Worm (Caenorhabditis elegans) whole organism, mixed stage, embryonic: ENCODE measurements around the gene K02E11.7.
"Not testable (repeated sequence)": the region's sequence is repeated elsewhere in the genome, so short reads cannot be mapped to it uniquely, and the experiment has no call there.

ENCODE experiments used
- M03D4.4 ChIP-seq: sonication (generic microtip); optimal IDR thresholded peaks from 2 replicates; lab custom pipeline; 2017; ENCODE audit warnings: mild to moderate bottlenecking, missing genetic modification characterization, missing compliant biosample characterization
- blmp-1 ChIP-seq: fragments of 150-350 bp; optimal IDR thresholded peaks from 2 replicates; lab custom pipeline; 2014; ENCODE audit warnings: missing biosample characterization, missing genetic modification characterization
- ceh-39 ChIP-seq: fragments of 150-350 bp; optimal IDR thresholded peaks from 2 replicates; lab custom pipeline; 2014; ENCODE audit warnings: missing biosample characterization, missing genetic modification characterization
- ceh-83 ChIP-seq: fragments of 200-800 bp; sonication (Bioruptor generic); optimal IDR thresholded peaks from 2 replicates; lab custom pipeline; 2018; ENCODE audit warnings: mild to moderate bottlenecking, missing genetic modification characterization, missing compliant biosample characterization
- ces-1 ChIP-seq: fragments of 150-350 bp; optimal IDR thresholded peaks from 2 replicates; lab custom pipeline; 2014; ENCODE audit warnings: missing biosample characterization, missing genetic modification reagents, missing genetic modification characterization
- cnd-1 ChIP-seq: fragments of 200-800 bp; sonication (Bioruptor generic); optimal IDR thresholded peaks from 2 replicates; lab custom pipeline; 2018; ENCODE audit warnings: mild to moderate bottlenecking, missing genetic modification characterization, missing compliant biosample characterization
- drap-1 ChIP-seq: fragments of 200-800 bp; sonication (Bioruptor generic); optimal IDR thresholded peaks from 3 replicates; lab custom pipeline; 2018; ENCODE audit warnings: mild to moderate bottlenecking, missing genetic modification characterization, missing compliant biosample characterization
- elt-1 ChIP-seq: sonication (generic microtip); optimal IDR thresholded peaks from 2 replicates; lab custom pipeline; 2017; ENCODE audit warnings: missing genetic modification characterization, mild to moderate bottlenecking, missing compliant biosample characterization, antibody characterized with exemption, moderate library complexity, borderline replicate concordance; ENCODE audit not compliant: insufficient read depth
- elt-3 ChIP-seq: fragments of 150-350 bp; optimal IDR thresholded peaks from 2 replicates; lab custom pipeline; 2014; ENCODE audit warnings: missing biosample characterization, missing genetic modification characterization
- flh-1 ChIP-seq: fragments of 200-800 bp; sonication (Bioruptor generic); optimal IDR thresholded peaks from 2 replicates; lab custom pipeline; 2018; ENCODE audit warnings: mild to moderate bottlenecking, missing genetic modification characterization, moderate library complexity, missing compliant biosample characterization
- ham-2 ChIP-seq: fragments of 200-800 bp; sonication (Bioruptor generic); optimal IDR thresholded peaks from 2 replicates; lab custom pipeline; 2018; ENCODE audit warnings: mild to moderate bottlenecking, missing genetic modification characterization, missing compliant biosample characterization
- lin-32 ChIP-seq: fragments of 200-800 bp; sonication (Bioruptor generic); optimal IDR thresholded peaks from 2 replicates; lab custom pipeline; 2018; ENCODE audit warnings: mild to moderate bottlenecking, missing genetic modification characterization, missing compliant biosample characterization
- lsy-2 ChIP-seq: fragments of 150-350 bp; optimal IDR thresholded peaks from 2 replicates; lab custom pipeline; 2014; ENCODE audit warnings: missing biosample characterization, missing genetic modification characterization
- mab-5 ChIP-seq: fragments of 150-350 bp; optimal IDR thresholded peaks from 2 replicates; lab custom pipeline; 2014; ENCODE audit warnings: missing biosample characterization, missing genetic modification characterization
- mep-1 ChIP-seq: fragments of 150-350 bp; optimal IDR thresholded peaks from 2 replicates; lab custom pipeline; 2017; ENCODE audit warnings: missing biosample characterization, missing genetic modification reagents, missing genetic modification characterization, inconsistent platforms
- mls-2 ChIP-seq: sonication (generic microtip); optimal IDR thresholded peaks from 2 replicates; lab custom pipeline; 2016; ENCODE audit warnings: mild to moderate bottlenecking, missing genetic modification characterization, moderate library complexity, missing compliant biosample characterization
- nhr-12 ChIP-seq: fragments of 150-350 bp; optimal IDR thresholded peaks from 2 replicates; lab custom pipeline; 2014; ENCODE audit warnings: missing biosample characterization, missing genetic modification characterization
- nhr-28 ChIP-seq: fragments of 150-350 bp; optimal IDR thresholded peaks from 2 replicates; lab custom pipeline; 2014; ENCODE audit warnings: missing biosample characterization, missing genetic modification characterization
- nhr-76 ChIP-seq: sonication (generic microtip); optimal IDR thresholded peaks from 2 replicates; lab custom pipeline; 2017; ENCODE audit warnings: missing biosample characterization, missing genetic modification characterization
- sem-2 ChIP-seq: fragments of 200-800 bp; sonication (Bioruptor generic); optimal IDR thresholded peaks from 2 replicates; lab custom pipeline; 2018; ENCODE audit warnings: mild to moderate bottlenecking, missing genetic modification characterization, missing compliant biosample characterization
- snpc-4 ChIP-seq: fragments of 150-350 bp; optimal IDR thresholded peaks from 2 replicates; lab custom pipeline; 2014; ENCODE audit warnings: missing biosample characterization, missing genetic modification characterization
- sptf-1 ChIP-seq: sonication (generic microtip); optimal IDR thresholded peaks from 2 replicates; lab custom pipeline; 2017; ENCODE audit warnings: mild to moderate bottlenecking, missing genetic modification characterization, moderate library complexity, missing compliant biosample characterization
- tbx-8 ChIP-seq: fragments of 200-800 bp; sonication (Bioruptor generic); optimal IDR thresholded peaks from 2 replicates; lab custom pipeline; 2018; ENCODE audit warnings: mild to moderate bottlenecking, missing genetic modification characterization, moderate library complexity, missing compliant biosample characterization
- unc-120 ChIP-seq: sonication (generic microtip); optimal IDR thresholded peaks from 2 replicates; lab custom pipeline; 2017; ENCODE audit warnings: missing genetic modification characterization, missing compliant biosample characterization; ENCODE audit not compliant: poor library complexity, severe bottlenecking
- unc-39 ChIP-seq: fragments of 150-350 bp; optimal IDR thresholded peaks from 2 replicates; lab custom pipeline; 2014; ENCODE audit warnings: missing biosample characterization, missing genetic modification characterization
- unc-62 ChIP-seq: fragments of 150-350 bp; optimal IDR thresholded peaks from 2 replicates; lab custom pipeline; 2014; ENCODE audit warnings: missing biosample characterization, missing genetic modification reagents, missing genetic modification characterization
- zip-8 ChIP-seq: fragments of 150-350 bp; optimal IDR thresholded peaks from 2 replicates; lab custom pipeline; 2014; ENCODE audit warnings: missing biosample characterization, missing genetic modification characterization

Gene K02E11.7

DNA sequence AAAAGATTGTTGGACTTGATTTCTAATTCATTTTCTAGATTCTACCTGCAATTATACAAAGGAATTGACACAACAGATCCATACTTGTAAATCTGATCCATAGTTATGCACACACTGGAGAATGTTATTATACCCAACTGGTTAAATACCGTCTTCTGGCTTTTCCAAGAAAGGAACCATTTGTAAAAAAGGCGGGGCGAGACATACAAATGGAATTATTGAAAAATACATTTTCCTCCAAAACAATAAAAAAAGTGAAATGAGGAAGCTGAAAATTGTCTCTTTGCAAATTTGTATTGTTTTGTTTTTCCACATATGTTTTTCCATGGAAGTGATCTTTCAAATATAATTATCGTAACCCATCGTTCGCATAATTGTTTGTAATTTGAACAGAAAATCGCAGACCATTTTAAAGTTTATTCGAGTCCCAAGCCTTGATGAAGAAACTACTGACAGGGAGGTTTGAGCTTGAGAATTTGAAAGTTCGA lies 28.1 kb upstream of the K02E11.7 start, which contains the start of the genes srt-74 and F40G12.9:
TSS of gene srt-74 (minus strand) at position 101 of the 488 bp plus-strand sequence.
TSS of gene F40G12.9 (plus strand) at position 438 of the 488 bp plus-strand sequence.
- TF ChIP-seq unc-62 (GFP tag; lab: Kevin White, UChicago) (no peak), nhr-12 (tag; lab: Kevin White, UChicago) (no peak), sem-2 (GFP tag; lab: Kevin White, UChicago) (no peak), elt-1 (tag; lab: Kevin White, UChicago) (no peak), unc-39 (tag; lab: Kevin White, UChicago) (no peak), lsy-2 (tag; lab: Kevin White, UChicago) (no peak), unc-120 (tag; lab: Kevin White, UChicago) (no peak), nhr-76 (tag; lab: Kevin White, UChicago) (no peak), elt-3 (tag; lab: Kevin White, UChicago) (no peak), ceh-83 (GFP tag; lab: Kevin White, UChicago) (no peak)
- TF ChIP-seq, all 35 proteins: peak for 0

DNA sequence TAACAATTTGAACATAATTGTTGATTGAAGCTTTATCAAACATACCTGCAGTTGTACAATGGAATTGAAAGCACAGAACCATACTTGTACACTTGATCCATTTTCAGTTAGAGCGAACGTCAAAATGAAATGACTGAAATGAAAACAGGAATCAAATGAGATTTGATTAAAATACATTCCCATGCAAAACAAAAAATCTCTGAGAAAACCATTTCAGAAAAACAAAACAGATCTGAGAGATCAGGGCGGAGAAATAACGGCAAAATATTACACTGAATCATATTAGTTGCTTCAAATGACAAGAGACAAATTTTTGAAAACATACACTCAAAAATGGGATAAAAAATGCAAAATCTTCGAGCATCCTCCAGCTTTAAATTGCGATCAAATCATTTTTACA lies 25.7 kb upstream of the K02E11.7 start, which contains the start of gene srt-33:
TSS of gene srt-33 (minus strand) at position 101 of the 400 bp plus-strand sequence.
- TF ChIP-seq snpc-4, result no peak
- no peak for TF ChIP-seq cnd-1 (tag; lab: Kevin White, UChicago)
- no peak for TF ChIP-seq mab-5 (tag; lab: Kevin White, UChicago)
- TF ChIP-seq ceh-39 (tag; lab: Kevin White, UChicago), result no peak
- no peak for TF ChIP-seq sem-2 (GFP tag; lab: Kevin White, UChicago)
- no peak for TF ChIP-seq sptf-1 (tag; lab: Kevin White, UChicago)
- no peak for TF ChIP-seq unc-62 (GFP tag; lab: Kevin White, UChicago)
- TF ChIP-seq blmp-1 (tag; lab: Kevin White, UChicago), result no peak
- no peak for TF ChIP-seq nhr-12 (tag; lab: Kevin White, UChicago)
- no peak for TF ChIP-seq tbx-8 (GFP tag; lab: Kevin White, UChicago)
- TF ChIP-seq nhr-28 (tag; lab: Kevin White, UChicago), result no peak
- no peak for TF ChIP-seq ces-1 (GFP tag; lab: Kevin White, UChicago)
- no peak for TF ChIP-seq nhr-76 (tag; lab: Kevin White, UChicago)
- TF ChIP-seq, all 35 proteins: peak for 0

DNA sequence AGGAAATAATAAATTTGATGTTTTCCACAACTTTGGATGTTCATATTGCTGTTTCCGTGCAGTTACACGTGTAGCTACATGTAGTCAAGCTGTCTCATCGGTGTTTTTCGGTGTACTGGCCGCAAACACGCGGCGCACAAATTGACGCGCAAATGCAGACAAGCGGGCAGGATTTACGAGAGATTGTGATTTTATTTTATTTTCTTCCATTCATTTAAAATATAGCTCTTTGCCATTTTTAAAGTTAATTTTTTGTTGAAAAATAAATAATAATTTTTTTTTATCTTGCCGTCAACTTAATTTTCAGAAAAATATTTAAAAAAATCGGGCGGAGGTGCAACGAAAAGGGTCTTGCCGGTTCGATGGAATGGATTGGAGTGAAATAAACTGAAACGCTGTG lies 20.1 kb upstream of the K02E11.7 start, which contains the start of gene F40G12.7:
TSS of gene F40G12.7 (plus strand) at position 301 of the 400 bp plus-strand sequence.
- TF ChIP-seq lin-32, unc-62, ceh-83 (GFP tag; lab: Kevin White, UChicago): not testable (repeated sequence)

DNA sequence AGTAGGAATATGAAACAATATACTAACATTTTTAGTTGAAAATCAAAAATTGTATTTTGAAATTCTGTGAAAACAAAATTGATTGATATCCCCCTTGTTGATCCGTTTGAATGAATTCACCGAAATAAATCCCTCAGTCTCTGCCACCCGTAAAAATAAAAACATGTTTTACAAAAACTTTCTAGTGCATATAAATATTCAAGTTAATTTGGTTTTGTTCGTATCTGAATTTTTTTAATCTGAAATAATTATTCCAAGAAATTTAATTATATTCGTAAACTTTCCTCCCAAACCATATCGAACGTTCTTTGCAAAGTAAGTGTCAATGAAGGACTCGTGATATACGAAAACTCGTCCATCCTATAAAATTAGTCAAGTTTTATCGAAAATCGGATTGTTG lies 18.9 kb upstream of the K02E11.7 start, which contains the start of gene F40G12.6:
TSS of gene F40G12.6 (minus strand) at position 101 of the 400 bp plus-strand sequence.
- no peak for TF ChIP-seq ham-2 (GFP tag; lab: Kevin White, UChicago)
- TF ChIP-seq zip-8 (tag; lab: Kevin White, UChicago), result no peak

DNA sequence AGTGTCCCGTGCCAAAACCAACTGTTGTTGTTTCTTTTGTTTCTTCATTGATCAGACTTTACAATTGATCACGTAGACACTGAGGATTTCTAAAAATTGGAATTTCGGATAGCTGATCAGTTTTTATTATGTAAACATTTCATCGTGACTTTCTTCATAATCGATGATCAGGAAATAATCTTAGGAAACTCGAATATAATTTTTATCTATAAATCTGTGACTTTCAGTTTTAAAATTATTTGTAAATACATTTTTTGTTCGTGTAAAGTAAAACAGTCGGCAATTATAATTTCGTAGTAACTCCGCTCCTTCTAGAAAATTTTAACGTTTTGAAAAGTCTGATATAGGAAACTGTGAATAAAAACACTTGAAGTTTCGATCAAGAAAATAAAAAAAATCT lies 16.6 kb upstream of the K02E11.7 start, which contains the start of gene F40G12.5:
TSS of gene F40G12.5 (minus strand) at position 101 of the 400 bp plus-strand sequence.
- no peak for TF ChIP-seq unc-120 (tag; lab: Kevin White, UChicago)

DNA sequence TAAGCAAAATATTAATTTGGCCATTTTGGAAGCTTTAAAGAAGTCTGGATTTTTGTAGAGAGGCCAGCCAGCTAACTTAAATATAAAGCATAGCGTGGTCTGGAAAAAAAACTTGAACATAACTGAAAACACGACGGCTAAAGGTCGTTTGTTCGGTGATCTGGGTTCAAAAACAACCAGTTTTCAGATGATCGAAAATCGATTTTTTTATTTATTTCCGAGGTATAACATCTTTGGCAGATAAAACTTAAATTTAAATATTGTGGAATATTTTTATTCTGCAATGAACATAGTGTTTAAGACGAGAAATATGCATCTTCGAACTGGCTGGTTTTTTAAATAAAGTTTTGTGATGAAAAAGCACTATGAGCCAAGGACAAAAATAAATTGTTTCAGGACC lies 14.5 kb upstream of the K02E11.7 start, which contains the start of gene F40G12.4:
TSS of gene F40G12.4 (minus strand) at position 101 of the 400 bp plus-strand sequence.
- TF ChIP-seq zip-8 (tag; lab: Kevin White, UChicago) (no peak), mls-2 (tag; lab: Kevin White, UChicago) (no peak), unc-62 (GFP tag; lab: Kevin White, UChicago) (no peak), ceh-39 (tag; lab: Kevin White, UChicago) (no peak), M03D4.4 (tag; lab: Kevin White, UChicago) (no peak), tbx-8 (GFP tag; lab: Kevin White, UChicago) (no peak), flh-1 (GFP tag; lab: Kevin White, UChicago) (no peak), lsy-2 (tag; lab: Kevin White, UChicago) (no peak), ces-1 (GFP tag; lab: Kevin White, UChicago) (no peak), unc-39 (tag; lab: Kevin White, UChicago) (no peak), mab-5 (tag; lab: Kevin White, UChicago) (no peak), unc-120 (tag; lab: Kevin White, UChicago) (no peak), drap-1 (GFP tag; lab: Kevin White, UChicago) (no peak), mep-1 (tag; lab: Kevin White, UChicago) (no peak), nhr-28 (tag; lab: Kevin White, UChicago) (no peak), nhr-76 (tag; lab: Kevin White, UChicago) (no peak)
